Fruit fly (Drosophila melanogaster) Kc167 (cell line): ENCODE results near the gene z.

Source experiments
- Myc ChIP-seq: fragments of >200 bp; optimal IDR thresholded peaks from 2 replicates; lab custom pipeline; 2017; ENCODE audit warnings: missing external identifiers
- Sin3A ChIP-seq: fragments of >200 bp; optimal IDR thresholded peaks from 2 replicates; lab custom pipeline; 2018; ENCODE audit warnings: missing external identifiers
- h ChIP-seq: fragments of >200 bp; optimal IDR thresholded peaks from 3 replicates; lab custom pipeline; 2018; ENCODE audit warnings: missing external identifiers
- insv ChIP-seq: fragments of >200 bp; optimal IDR thresholded peaks from 3 replicates; lab custom pipeline; 2018; ENCODE audit warnings: missing external identifiers
- psq ChIP-seq: fragments of >200 bp; optimal IDR thresholded peaks from 2 replicates; lab custom pipeline; 2017; ENCODE audit warnings: missing external identifiers
- ttk ChIP-seq: sonication (Bioruptor generic); optimal IDR thresholded peaks from 2 replicates; lab custom pipeline; 2017; ENCODE audit warnings: missing external identifiers

- TF ChIP-seq ttk (no peak), Myc (lab: Kevin White, UChicago) (no peak), psq (lab: Kevin White, UChicago) (no peak), h (lab: Kevin White, UChicago) (no peak), insv (no peak), Sin3A (lab: Kevin White, UChicago) (no peak)
Measured at dm6 chrX:2425755-2426154, 21.8 kb upstream of the z start, which contains the start of gene CG32797.
